Fruit fly (Drosophila melanogaster) whole organism, adult: ENCODE results near the gene HP5.

Experiments
- CG1620 ChIP-seq: fragments of 200-800 bp; sonication (Bioruptor generic); optimal IDR thresholded peaks from 2 replicates; lab custom pipeline; 2016; ENCODE audit warnings: missing biosample characterization, missing genetic modification characterization
- CG33017 ChIP-seq: fragments of 200-800 bp; sonication (Bioruptor generic); optimal IDR thresholded peaks from 2 replicates; lab custom pipeline; 2018; ENCODE audit warnings: missing biosample characterization, mild to moderate bottlenecking, missing genetic modification characterization, moderate library complexity
- CG7045 ChIP-seq: fragments of 200-800 bp; sonication (Bioruptor generic); optimal IDR thresholded peaks from 2 replicates; lab custom pipeline; 2017; ENCODE audit warnings: missing biosample characterization, mild to moderate bottlenecking, missing genetic modification characterization
- Crg-1 ChIP-seq: fragments of 200-800 bp; sonication (Bioruptor generic); optimal IDR thresholded peaks from 2 replicates; lab custom pipeline; 2016; ENCODE audit warnings: missing biosample characterization, missing genetic modification characterization
- Hr96 ChIP-seq: fragments of 200-800 bp; sonication (Bioruptor generic); optimal IDR thresholded peaks from 2 replicates; lab custom pipeline; 2016; ENCODE audit warnings: missing biosample characterization, missing genetic modification characterization
- cnc ChIP-seq, 2 experiments: fragments of >200 bp; optimal IDR thresholded peaks; 2 replicates each; lab custom pipeline; 2017
- kay ChIP-seq: fragments of 200-800 bp; sonication (Bioruptor generic); peaks from one replicate; lab custom pipeline; 2016; ENCODE audit warnings: missing biosample characterization, missing genetic modification characterization, borderline replicate concordance
- pad ChIP-seq: fragments of 200-800 bp; sonication (Bioruptor generic); optimal IDR thresholded peaks from 3 replicates; lab custom pipeline; 2017; ENCODE audit warnings: missing biosample characterization, missing genetic modification characterization, mild to moderate bottlenecking, moderate library complexity, missing genetic modification reagents
- toe ChIP-seq: fragments of 200-800 bp; sonication (Bioruptor generic); optimal IDR thresholded peaks from 2 replicates; lab custom pipeline; 2016; ENCODE audit warnings: missing biosample characterization, missing genetic modification characterization

- TF ChIP-seq pad (peak; percentile 63), CG1620 (GFP tag; lab: Kevin White, UChicago) (no peak), Hr96 (GFP tag; lab: Kevin White, UChicago) (no peak), kay (GFP tag; lab: Kevin White, UChicago) (peak; percentile 77), cnc (optimal IDR thresholded peaks at IDR 0.05; lab: Kevin White, UChicago) (no peak), CG33017 (tag; lab: Kevin White, UChicago) (no peak), toe (GFP tag; lab: Kevin White, UChicago) (no peak), CG7045 (no peak), Crg-1 (GFP tag; lab: Kevin White, UChicago) (no peak)
Measured at dm6 chrX:11494731-11495277, 40.2 kb downstream of the HP5 start.
